Fruit fly (Drosophila melanogaster): ENCODE measurements around the gene CG18284.
A peak's percentile ranks its signal among the peaks of the same experiment; 100 is the strongest.

Gene CG18284

dm6 chr2L:10661490-10662240 lies 17.9 kb downstream of the CG18284 start, which contains the start of gene CG31871 (continued):
- TF ChIP-seq hbn (GFP tag; IDR thresholded peaks at IDR 0.05; ENCODE audit: partially characterized antibody) (no peak), danr (GFP tag; IDR thresholded peaks at IDR 0.05) (no peak), CG4617 (GFP tag; optimal IDR thresholded peaks at IDR 0.05; ENCODE audit: borderline replicate concordance) (no peak), NFAT (GFP tag; IDR thresholded peaks at IDR 0.05) (no peak), jigr1 (GFP tag; IDR thresholded peaks at IDR 0.05) (no peak), maf-S (GFP tag; optimal IDR thresholded peaks at IDR 0.05) (no peak), esg (GFP tag; conservative IDR thresholded peaks at IDR 0.05) (peak; percentile 68), Lhr (GFP tag; optimal IDR thresholded peaks at IDR 0.05) (peak; percentile 34), Asciz (GFP tag; optimal IDR thresholded peaks at IDR 0.05) (peak; percentile 77), NC2α (GFP tag; optimal IDR thresholded peaks at IDR 0.05) (no peak), vvl (GFP tag; IDR thresholded peaks at IDR 0.05) (peak; percentile 79), Poxn (GFP tag; IDR thresholded peaks at IDR 0.05) (no peak), CG9932 (GFP tag; IDR thresholded peaks at IDR 0.05) (peak; percentile 57), HLH3B (GFP tag; IDR thresholded peaks at IDR 0.05) (peak; percentile 73), slou (GFP tag; optimal IDR thresholded peaks at IDR 0.05) (no peak), dpn (GFP tag; optimal IDR thresholded peaks at IDR 0.05) (peak in 1 of 2 experiments; percentile 67), CG34376 (GFP tag; optimal IDR thresholded peaks at IDR 0.05) (no peak), sens-2 (GFP tag; IDR thresholded peaks at IDR 0.05) (no peak), CG2199 (GFP tag; IDR thresholded peaks at IDR 0.05) (no peak), Fer2 (tag; optimal IDR thresholded peaks at IDR 0.05) (peak; percentile 23), CG31441 (GFP tag; IDR thresholded peaks at IDR 0.05) (peak; percentile 90), CG6175 (GFP tag; IDR thresholded peaks at IDR 0.05) (peak; percentile 52; the same call in 1 of the 3 replicates), CG4328 (GFP tag; optimal IDR thresholded peaks at IDR 0.05) (no peak), da (GFP tag; optimal IDR thresholded peaks at IDR 0.05) (no peak), CG2129 (GFP tag; IDR thresholded peaks at IDR 0.05; ENCODE audit: partially characterized antibody) (no peak), sim (GFP tag; IDR thresholded peaks at IDR 0.05) (no peak), Abd-B (GFP tag; optimal IDR thresholded peaks at IDR 0.05) (peak; percentile 70), nom (GFP tag; optimal IDR thresholded peaks at IDR 0.05) (no peak), zf30C (GFP tag; optimal IDR thresholded peaks at IDR 0.05) (no peak), NfI (GFP tag; optimal IDR thresholded peaks at IDR 0.05) (peak; percentile 42), HLHmδ (GFP tag; optimal IDR thresholded peaks at IDR 0.05) (peak; percentile 64), Side (GFP tag; optimal IDR thresholded peaks at IDR 0.05) (no peak), Spps (tag; optimal IDR thresholded peaks at IDR 0.05) (peak; percentile 36), Bgb (GFP tag; IDR thresholded peaks at IDR 0.05; ENCODE audit: partially characterized antibody) (no peak), Sox102F (GFP tag; optimal IDR thresholded peaks at IDR 0.05) (peak; percentile 84), CG15011 (GFP tag; optimal IDR thresholded peaks at IDR 0.05) (peak; percentile 50), CG6854 (GFP tag; optimal IDR thresholded peaks at IDR 0.05) (peak; percentile 25), CG14667 (GFP tag; IDR thresholded peaks at IDR 0.05) (peak; percentile 33; the same call in 1 of the 2 replicates), Sry-δ (GFP tag; optimal IDR thresholded peaks at IDR 0.05) (no peak), ken (GFP tag; IDR thresholded peaks at IDR 0.05) (no peak; the same call in 2 of the 3 replicates), gsb (GFP tag; IDR thresholded peaks at IDR 0.05) (no peak), CG6689 (GFP tag; IDR thresholded peaks at IDR 0.05) (peak; percentile 77; the same call in 1 of the 2 replicates), Pdp1 (GFP tag; optimal IDR thresholded peaks at IDR 0.05) (no peak), h (optimal IDR thresholded peaks at IDR 0.05) (no peak), lilli (GFP tag; optimal IDR thresholded peaks at IDR 0.05) (no peak), Bdp1 (GFP tag; optimal IDR thresholded peaks at IDR 0.05) (no peak), hb (GFP tag; IDR thresholded peaks at IDR 0.05; ENCODE audit: partially characterized antibody) (no peak), shn (GFP tag; optimal IDR thresholded peaks at IDR 0.05) (no peak), CG12769 (tag; optimal IDR thresholded peaks at IDR 0.05) (peak; percentile 30), psq (GFP tag; optimal IDR thresholded peaks at IDR 0.05) (no peak)
